Fruit fly (Drosophila melanogaster) whole organism, prepupa: ENCODE data around the gene CG6052.

Experiments
- CG8319 ChIP-seq: fragments of 200-800 bp; sonication (Bioruptor generic); optimal IDR thresholded peaks from 3 replicates; lab custom pipeline; 2016; ENCODE audit warnings: missing biosample characterization, missing genetic modification characterization
- salr ChIP-seq, 2 experiments: fragments of 200-800 bp; sonication (Bioruptor generic); optimal IDR thresholded peaks; 3 replicates each; lab custom pipeline; 2016 to 2018; ENCODE audit warnings: missing biosample characterization in 2 of 2, missing genetic modification characterization in 2 of 2, mild to moderate bottlenecking in 1 of 2

- TF ChIP-seq CG8319 (GFP tag; lab: Kevin White, UChicago) (no peak), salr (GFP tag; optimal IDR thresholded peaks at IDR 0.05; lab: Kevin White, UChicago) (no peak)
Observed at dm6 chr3L:17763987-17764386, 34.8 kb upstream of the CG6052 start, which contains the start of the genes Adgf-A and Adgf-A2.
